Worm (Caenorhabditis elegans) whole organism, L1 larva: Measurements from ENCODE around the gene cpsf-1.

Experiments used
- aly-2 ChIP-seq: fragments of 150-350 bp; optimal IDR thresholded peaks from 2 replicates; lab custom pipeline; 2014; ENCODE audit warnings: missing biosample characterization, missing genetic modification characterization
- blmp-1 ChIP-seq: fragments of 150-350 bp; optimal IDR thresholded peaks from 2 replicates; lab custom pipeline; 2014; ENCODE audit warnings: missing biosample characterization, missing genetic modification characterization
- egl-13 ChIP-seq: sonication (generic microtip); optimal IDR thresholded peaks from 2 replicates; lab custom pipeline; 2016; ENCODE audit warnings: missing genotype, missing genetic modification reagents, missing genetic modification characterization, missing compliant biosample characterization
- egl-27 ChIP-seq, 2 experiments: fragments of 150-350 bp in 1 of 2; sonication (generic microtip); optimal IDR thresholded peaks; 3 replicates each; lab custom pipeline; 2017 to 2018; ENCODE audit warnings: missing biosample characterization in 2 of 2, missing genetic modification characterization in 2 of 2, missing genetic modification reagents in 2 of 2
- hpl-2 ChIP-seq: fragments of 150-350 bp; optimal IDR thresholded peaks from 2 replicates; lab custom pipeline; 2014; ENCODE audit warnings: missing biosample characterization, missing genetic modification reagents, missing genetic modification characterization
- mdl-1 ChIP-seq, 2 experiments: fragments of 150-350 bp; optimal IDR thresholded peaks; 2 replicates each; lab custom pipeline; 2014 to 2017; ENCODE audit warnings: missing biosample characterization in 2 of 2, missing genetic modification characterization in 2 of 2, inconsistent platforms in 1 of 2
- nhr-76 ChIP-seq: sonication (generic microtip); optimal IDR thresholded peaks from 2 replicates; lab custom pipeline; 2017; ENCODE audit warnings: missing biosample characterization, missing genetic modification characterization
- skn-1 ChIP-seq: fragments of 150-350 bp; optimal IDR thresholded peaks from 2 replicates; lab custom pipeline; 2014; ENCODE audit warnings: missing biosample characterization, missing genetic modification characterization
- tbx-2 ChIP-seq: sonication (generic microtip); optimal IDR thresholded peaks from 2 replicates; lab custom pipeline; 2016; ENCODE audit warnings: missing genetic modification characterization, missing compliant biosample characterization
- unc-62 ChIP-seq: fragments of 150-350 bp; optimal IDR thresholded peaks from 2 replicates; lab custom pipeline; 2014; ENCODE audit warnings: missing biosample characterization, missing genetic modification reagents, missing genetic modification characterization
- ztf-11 ChIP-seq, 2 experiments: sonication (generic microtip); optimal IDR thresholded peaks; 2 replicates each; lab custom pipeline; 2016 to 2017; ENCODE audit warnings: missing genetic modification characterization in 2 of 2, missing biosample characterization in 1 of 2, missing compliant biosample characterization in 1 of 2

ce11 chrIV:1969353-1969752 is 63.4 kb downstream of the cpsf-1 start, which contains the start of gene Y48A5A.3:
- TF ChIP-seq hpl-2 (no peak), skn-1 (tag; lab: Kevin White, UChicago) (no peak), unc-62 (no peak), ztf-11 (tag; optimal IDR thresholded peaks at IDR 0.05; lab: Kevin White, UChicago) (no peak), tbx-2 (tag; lab: Kevin White, UChicago) (no peak), mdl-1 (tag; optimal IDR thresholded peaks at IDR 0.05; lab: Kevin White, UChicago) (no peak), blmp-1 (no peak), nhr-76 (tag; lab: Kevin White, UChicago) (no peak), aly-2 (tag; lab: Kevin White, UChicago) (no peak), egl-27 (tag; optimal IDR thresholded peaks at IDR 0.05; lab: Kevin White, UChicago) (no peak), egl-13 (tag; lab: Kevin White, UChicago) (no peak)
